Fruit fly (Drosophila melanogaster): ENCODE data around the gene Drgx.

DNA sequence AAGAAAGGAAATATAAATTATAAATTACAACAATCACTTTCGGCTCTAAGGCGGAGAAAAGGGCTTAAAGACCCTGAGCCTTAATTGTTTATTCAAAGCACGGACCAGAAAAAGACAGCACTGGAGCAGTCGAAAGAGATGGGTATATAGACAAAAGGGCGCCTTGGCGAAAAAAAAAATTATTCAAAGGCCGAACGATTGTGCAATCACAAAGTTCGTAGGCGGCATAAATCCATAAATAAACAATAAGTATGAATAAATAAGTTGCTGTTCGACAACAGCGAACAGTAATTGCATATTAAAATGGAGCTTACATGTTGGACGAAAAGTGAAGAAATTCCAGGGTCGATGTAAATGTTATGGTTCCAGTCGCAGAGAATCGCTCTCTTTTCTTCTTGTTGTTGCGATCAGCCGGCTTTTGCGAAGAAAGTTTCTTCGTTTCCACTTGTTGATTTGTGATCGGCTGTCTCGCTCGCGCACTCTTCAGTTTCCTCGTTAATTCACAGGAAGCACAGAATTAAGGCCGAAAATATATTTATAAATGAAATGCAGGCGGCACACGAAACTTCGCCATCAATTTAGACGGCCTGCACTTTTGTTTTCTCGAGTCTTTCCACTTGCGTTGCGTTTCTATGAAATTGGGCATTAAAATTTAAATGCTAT is 7.5 kb upstream of the Drgx start:
- TF ChIP-seq Crg-1 (GFP tag; optimal IDR thresholded peaks at IDR 0.05), result no peak
- TF ChIP-seq Clk (GFP tag; optimal IDR thresholded peaks at IDR 0.05), result no peak
- no peak for TF ChIP-seq CG14711 (tag; optimal IDR thresholded peaks at IDR 0.05)
- no peak for TF ChIP-seq tj (GFP tag; optimal IDR thresholded peaks at IDR 0.05)
